Worm (Caenorhabditis elegans): ENCODE measurements around the gene ttr-33.

- no peak for TF ChIP-seq ama-1 (optimal IDR thresholded peaks at IDR 0.05)
- TF ChIP-seq snpc-4 (tag; optimal IDR thresholded peaks at IDR 0.05), result no peak
- TF ChIP-seq skn-1 (tag; optimal IDR thresholded peaks at IDR 0.05), result no peak
- TF ChIP-seq crh-2 (tag; optimal IDR thresholded peaks at IDR 0.05), result no peak
Measured at ce11 chrV:7826362-7826761, 11.3 kb downstream of the ttr-33 start.

All from whole organism, L2 larva.